Worm (Caenorhabditis elegans): Measurements from ENCODE around the gene snu-66.

The snu-66 gene

DNA sequence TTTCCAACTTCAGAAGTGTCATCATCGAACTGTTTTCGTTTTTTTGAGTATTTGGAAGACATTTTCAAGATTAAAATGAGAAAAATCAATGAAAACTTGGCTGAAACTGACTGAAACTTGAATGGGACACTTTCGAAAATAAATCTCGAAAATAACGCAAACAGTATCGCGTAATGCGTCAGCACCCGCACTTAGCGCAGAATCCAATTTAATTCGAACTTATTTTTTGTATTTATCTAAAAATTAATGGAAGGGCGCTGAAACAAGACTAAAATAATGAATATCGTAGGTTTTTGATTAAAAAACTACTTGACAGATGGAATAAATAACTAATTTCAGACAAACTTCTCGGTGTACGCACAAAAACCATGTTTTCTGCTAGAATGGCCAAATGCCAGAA, at the start of gene snu-66, which contains the start of gene ints-9:
snu-66 (minus strand) TSS at position 108 of the 400 bp plus-strand sequence.
ints-9 (plus strand) TSS at position 240 of the 400 bp plus-strand sequence.
- no peak for TF ChIP-seq unc-62 (GFP tag; optimal IDR thresholded peaks at IDR 0.05)

- no peak for TF ChIP-seq unc-62 (GFP tag; optimal IDR thresholded peaks at IDR 0.05)
Observed at ce11 chrV:7624652-7625051, 49.2 kb upstream of the snu-66 start, which contains the start of gene grsp-4. TSS of gene grsp-4 (plus strand) at chrV:7624952.

ce11 chrV:7624152-7624551, 48.7 kb upstream of the snu-66 start, which contains the start of gene C50E3.13:
TSS of gene C50E3.13 (minus strand) at chrV:7624252.
- TF ChIP-seq unc-62 (GFP tag; optimal IDR thresholded peaks at IDR 0.05): no peak

ce11 chrV:7622011-7622465, 46.6 kb upstream of the snu-66 start, which contains the start of gene C50E3.12:
TSS of gene C50E3.12 (minus strand) at chrV:7622061.
- no peak for TF ChIP-seq unc-62 (GFP tag; optimal IDR thresholded peaks at IDR 0.05)

DNA sequence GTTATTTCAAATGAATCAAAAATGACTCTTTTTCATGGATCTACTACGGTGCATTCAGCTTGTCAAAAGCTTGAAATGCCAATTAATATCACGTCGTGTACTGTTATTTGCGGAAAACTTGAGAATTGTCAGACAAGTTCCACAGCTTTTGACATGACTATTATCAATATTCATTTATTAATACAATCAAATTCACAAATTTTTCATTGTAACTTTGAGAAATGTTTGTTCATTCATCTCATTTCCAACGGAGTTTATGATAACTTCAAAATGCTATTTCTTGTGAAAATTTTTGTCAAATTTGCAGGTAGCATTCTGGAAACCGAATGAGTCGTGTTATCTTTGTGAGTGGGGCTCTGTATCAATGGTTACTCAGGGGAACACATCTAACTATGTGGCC, 42.6 kb upstream of the snu-66 start, which contains the start of gene C50E3.15:
C50E3.15 (plus strand) TSS at position 301 of the 400 bp plus-strand sequence.
- TF ChIP-seq unc-62 (GFP tag; optimal IDR thresholded peaks at IDR 0.05): no peak

ce11 chrV:7612044-7612443, 36.6 kb upstream of the snu-66 start, which contains the start of gene clec-215:
TSS of gene clec-215 (plus strand) at chrV:7612344.
- TF ChIP-seq unc-62 (GFP tag; optimal IDR thresholded peaks at IDR 0.05): no peak

ce11 chrV:7609698-7610420, 34.4 kb upstream of the snu-66 start, which contains the start of the genes folt-3 and clec-214:
TSS of gene folt-3 (minus strand) at chrV:7609748.
TSS of gene clec-214 (plus strand) at chrV:7610370.
- no peak for TF ChIP-seq unc-62 (GFP tag; optimal IDR thresholded peaks at IDR 0.05)

DNA sequence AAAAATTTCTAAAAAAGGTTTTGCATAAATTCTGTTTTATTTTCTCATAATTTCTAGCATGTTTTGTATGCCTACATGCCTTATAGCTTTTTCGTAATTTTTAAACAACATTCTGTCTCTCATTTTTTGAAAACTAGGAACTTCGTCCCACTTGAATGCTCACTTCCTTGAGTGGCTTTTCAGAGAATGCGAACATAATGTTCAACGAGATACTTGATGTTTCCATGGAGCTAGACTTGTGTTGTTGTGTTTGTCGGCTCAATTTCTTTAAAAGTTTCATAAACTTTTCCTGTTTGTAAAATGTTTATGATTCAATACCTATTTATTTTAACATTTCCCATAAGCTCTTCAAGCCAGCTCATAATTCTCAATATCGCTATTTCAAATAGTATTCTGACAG, 29.4 kb upstream of the snu-66 start, which contains the start of gene clec-213:
clec-213 (plus strand) TSS at position 301 of the 400 bp plus-strand sequence.
- TF ChIP-seq unc-62 (GFP tag; optimal IDR thresholded peaks at IDR 0.05): no peak

- no peak for TF ChIP-seq unc-62 (GFP tag; optimal IDR thresholded peaks at IDR 0.05)
Observed at ce11 chrV:7603404-7603803, 27.9 kb upstream of the snu-66 start, which contains the start of gene C50E3.11. TSS of gene C50E3.11 (minus strand) at chrV:7603486.

DNA sequence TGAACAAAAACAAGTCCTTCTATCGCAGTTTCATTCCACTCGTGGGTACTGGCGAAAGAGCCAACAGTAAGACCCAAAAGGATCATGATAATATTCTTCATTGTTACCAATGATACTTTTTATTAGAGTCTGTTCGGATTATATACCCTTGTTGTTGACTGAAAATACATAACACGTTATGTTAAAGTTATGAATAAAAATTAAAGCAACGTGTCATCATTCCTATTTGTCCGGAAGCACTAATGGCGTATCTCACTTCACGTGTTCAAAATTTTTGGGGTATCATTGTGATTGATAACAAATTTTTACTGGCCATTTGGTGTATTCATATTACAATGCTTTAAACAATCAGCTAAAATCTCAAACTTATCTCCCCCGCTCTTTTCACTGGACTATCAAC, 26.0 kb upstream of the snu-66 start, which contains the start of gene scl-26:
scl-26 (minus strand) TSS at position 101 of the 400 bp plus-strand sequence.
- TF ChIP-seq unc-62 (GFP tag; optimal IDR thresholded peaks at IDR 0.05): no peak

- TF ChIP-seq unc-62 (GFP tag; optimal IDR thresholded peaks at IDR 0.05): no peak
Observed at ce11 chrV:7600149-7600548, 24.7 kb upstream of the snu-66 start, which contains the start of gene C50E3.9. TSS of gene C50E3.9 (minus strand) at chrV:7600249.

ce11 chrV:7598269-7598668, 22.8 kb upstream of the snu-66 start, which contains the start of gene C50E3.7:
TSS of gene C50E3.7 (minus strand) at chrV:7598369.
- no peak for TF ChIP-seq unc-62 (GFP tag; optimal IDR thresholded peaks at IDR 0.05)

DNA sequence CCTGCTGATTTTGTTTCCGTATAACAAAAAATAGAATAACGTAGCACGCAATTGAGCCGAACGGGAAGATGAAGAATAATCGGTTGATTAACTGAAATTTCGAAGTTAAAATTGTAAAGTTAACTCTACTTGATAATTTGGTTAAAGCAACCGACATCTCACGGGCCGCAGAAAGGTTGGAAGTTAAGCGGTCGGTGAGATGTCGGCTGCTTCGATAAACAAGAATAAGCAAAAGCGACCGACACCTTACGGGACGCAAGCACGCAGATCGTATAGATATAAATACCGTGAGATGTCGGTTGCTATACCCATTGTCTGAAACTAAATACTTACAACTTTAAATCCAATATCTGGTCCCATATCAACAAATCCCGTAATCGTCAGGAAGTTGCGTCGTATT, 19.7 kb upstream of the snu-66 start:
- TF ChIP-seq unc-62 (GFP tag; optimal IDR thresholded peaks at IDR 0.05): no peak

- no peak for TF ChIP-seq unc-62 (GFP tag; optimal IDR thresholded peaks at IDR 0.05)
Observed at ce11 chrV:7590454-7590853, 15.0 kb upstream of the snu-66 start, which contains the start of gene C50E3.6. TSS of gene C50E3.6 (minus strand) at chrV:7590554.

DNA sequence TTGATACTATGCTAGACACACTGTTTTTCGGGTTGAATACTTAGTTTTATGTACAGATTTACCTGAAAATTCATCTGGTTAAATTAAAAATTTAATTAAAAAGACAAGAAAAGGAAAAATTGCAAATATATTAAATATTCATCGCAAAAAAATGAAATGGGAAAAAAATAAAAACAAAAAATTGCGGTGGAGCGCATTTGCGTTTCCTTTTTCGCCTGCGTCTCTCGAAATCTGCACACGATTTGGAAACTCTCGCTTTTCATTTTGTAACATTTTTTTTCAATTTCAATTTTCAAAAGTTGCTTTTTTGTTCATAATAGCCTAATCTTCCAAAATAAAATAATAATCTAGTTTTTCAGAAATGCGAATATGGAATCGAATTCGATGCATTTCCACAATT, 12.2 kb upstream of the snu-66 start, which contains the start of the genes F19F10.11 and C50E3.5:
F19F10.11 (minus strand) TSS at position 68 of the 400 bp plus-strand sequence.
C50E3.5 (plus strand) TSS at position 360 of the 400 bp plus-strand sequence.
- no peak for TF ChIP-seq unc-62 (GFP tag; optimal IDR thresholded peaks at IDR 0.05)

ce11 chrV:7580378-7580777, 4.9 kb upstream of the snu-66 start, which contains the start of gene ets-6:
TSS of gene ets-6 (minus strand) at chrV:7580546.
- TF ChIP-seq unc-62 (GFP tag; optimal IDR thresholded peaks at IDR 0.05): no peak
